Fruit fly (Drosophila melanogaster): ENCODE results near the gene Cnot4.

Gene Cnot4

dm6 chr2L:10426534-10427048, 30.1 kb downstream of the Cnot4 start, which contains the start of the genes SmB and KdelR:
SmB (minus strand) TSS chr2L:10426627.
KdelR (plus strand) TSS chr2L:10426887.
- no peak for TF ChIP-seq ovo (GFP tag; optimal IDR thresholded peaks at IDR 0.05)
- no peak for TF ChIP-seq toe (GFP tag; optimal IDR thresholded peaks at IDR 0.05)
- TF ChIP-seq bab1 (GFP tag; optimal IDR thresholded peaks at IDR 0.05) = peak; percentile 34
- TF ChIP-seq CG12768 (GFP tag; optimal IDR thresholded peaks at IDR 0.05) = no peak
- TF ChIP-seq tj (GFP tag; optimal IDR thresholded peaks at IDR 0.05) = peak; percentile 97
- TF ChIP-seq CG11617 (GFP tag; optimal IDR thresholded peaks at IDR 0.05) = peak; percentile 65
- TF ChIP-seq Mnt (GFP tag; optimal IDR thresholded peaks at IDR 0.05) = peak; percentile 89
- TF ChIP-seq Crg-1 (GFP tag; optimal IDR thresholded peaks at IDR 0.05) = peak; percentile 54
- TF ChIP-seq cic (GFP tag; optimal IDR thresholded peaks at IDR 0.05) = peak; percentile 26
- TF ChIP-seq CG7101 (tag; optimal IDR thresholded peaks at IDR 0.05) = peak; percentile 63
- no peak for TF ChIP-seq Hr96 (GFP tag; optimal IDR thresholded peaks at IDR 0.05)
- no peak for TF ChIP-seq pad (GFP tag; optimal IDR thresholded peaks at IDR 0.05)
- no peak for TF ChIP-seq Clk (GFP tag; optimal IDR thresholded peaks at IDR 0.05)
- TF ChIP-seq cnc (optimal IDR thresholded peaks at IDR 0.05) = peak in 1 of 2 experiments; percentile 2
- no peak for TF ChIP-seq CG33017 (tag; optimal IDR thresholded peaks at IDR 0.05)
- TF ChIP-seq CG7045 (GFP tag; optimal IDR thresholded peaks at IDR 0.05) = no peak
- no peak for TF ChIP-seq kay (GFP tag; ENCODE audit: borderline replicate concordance)
- TF ChIP-seq CG14711 (tag; optimal IDR thresholded peaks at IDR 0.05) = peak; percentile 65
- no peak for TF ChIP-seq CG5204 (GFP tag; optimal IDR thresholded peaks at IDR 0.05)
- no peak for TF ChIP-seq CG1620 (GFP tag; optimal IDR thresholded peaks at IDR 0.05)

- TF ChIP-seq CG7045 (GFP tag; optimal IDR thresholded peaks at IDR 0.05) (peak; percentile 10), tj (GFP tag; optimal IDR thresholded peaks at IDR 0.05) (peak; percentile 1), CG14711 (tag; optimal IDR thresholded peaks at IDR 0.05) (peak; percentile 59), CG11617 (GFP tag; optimal IDR thresholded peaks at IDR 0.05) (peak; percentile 55), Clk (GFP tag; optimal IDR thresholded peaks at IDR 0.05) (no peak), Mnt (GFP tag; optimal IDR thresholded peaks at IDR 0.05) (peak; percentile 30), cnc (optimal IDR thresholded peaks at IDR 0.05) (no peak), CG1620 (GFP tag; optimal IDR thresholded peaks at IDR 0.05) (no peak), bab1 (GFP tag; optimal IDR thresholded peaks at IDR 0.05) (peak; percentile 51), ovo (GFP tag; optimal IDR thresholded peaks at IDR 0.05) (peak; percentile 10), cic (GFP tag; optimal IDR thresholded peaks at IDR 0.05) (peak; percentile 2), kay (GFP tag; ENCODE audit: borderline replicate concordance) (no peak), pad (GFP tag; optimal IDR thresholded peaks at IDR 0.05) (no peak), CG7101 (tag; optimal IDR thresholded peaks at IDR 0.05) (peak; percentile 55), Hr96 (GFP tag; optimal IDR thresholded peaks at IDR 0.05) (no peak), CG33017 (tag; optimal IDR thresholded peaks at IDR 0.05) (peak; percentile 66)
Measured at dm6 chr2L:10428528-10428927, 32.0 kb downstream of the Cnot4 start, which contains the start of gene CG5188. CG5188 (plus strand) TSS chr2L:10428829.

dm6 chr2L:10430802-10431476, 34.4 kb downstream of the Cnot4 start, which contains the start of the genes Bug22 and TfIIB:
Bug22 (minus strand) TSS chr2L:10430918.
TfIIB (plus strand) TSS chr2L:10431338.
- no peak for TF ChIP-seq Hr96 (GFP tag; optimal IDR thresholded peaks at IDR 0.05)
- peak; percentile 75 for TF ChIP-seq CG7101 (tag; optimal IDR thresholded peaks at IDR 0.05)
- peak; percentile 64 for TF ChIP-seq CG12768 (GFP tag; optimal IDR thresholded peaks at IDR 0.05)
- TF ChIP-seq Mnt (GFP tag; optimal IDR thresholded peaks at IDR 0.05) = peak; percentile 86
- peak; percentile 63 for TF ChIP-seq CG1620 (GFP tag; optimal IDR thresholded peaks at IDR 0.05)
- TF ChIP-seq Crg-1 (GFP tag; optimal IDR thresholded peaks at IDR 0.05) = peak; percentile 50
- no peak for TF ChIP-seq CG5204 (GFP tag; optimal IDR thresholded peaks at IDR 0.05)
- peak; percentile 40 for TF ChIP-seq tj (GFP tag; optimal IDR thresholded peaks at IDR 0.05)
- no peak for TF ChIP-seq cic (GFP tag; optimal IDR thresholded peaks at IDR 0.05)
- TF ChIP-seq Clk (GFP tag; optimal IDR thresholded peaks at IDR 0.05) = peak; percentile 24
- TF ChIP-seq kay (GFP tag; ENCODE audit: borderline replicate concordance) = no peak
- TF ChIP-seq CG7045 (GFP tag; optimal IDR thresholded peaks at IDR 0.05) = peak; percentile 66
- peak; percentile 2 for TF ChIP-seq bab1 (GFP tag; optimal IDR thresholded peaks at IDR 0.05)
- no peak for TF ChIP-seq cnc (optimal IDR thresholded peaks at IDR 0.05)
- TF ChIP-seq pad (GFP tag; optimal IDR thresholded peaks at IDR 0.05) = peak; percentile 42
- TF ChIP-seq toe (GFP tag; optimal IDR thresholded peaks at IDR 0.05) = no peak
- peak; percentile 30 for TF ChIP-seq ovo (GFP tag; optimal IDR thresholded peaks at IDR 0.05)
- TF ChIP-seq CG33017 (tag; optimal IDR thresholded peaks at IDR 0.05) = peak; percentile 53
- TF ChIP-seq CG11617 (GFP tag; optimal IDR thresholded peaks at IDR 0.05) = peak; percentile 83
- TF ChIP-seq CG14711 (tag; optimal IDR thresholded peaks at IDR 0.05) = peak; percentile 93

- TF ChIP-seq CG7101 (tag; optimal IDR thresholded peaks at IDR 0.05) (peak; percentile 35), toe (GFP tag; optimal IDR thresholded peaks at IDR 0.05) (no peak), CG14711 (tag; optimal IDR thresholded peaks at IDR 0.05) (peak; percentile 21)
Measured at dm6 chr2L:10435606-10436160, 39.2 kb downstream of the Cnot4 start, which contains the start of the genes TBC1D16 and holn1. TBC1D16 (minus strand) TSS chr2L:10435656. holn1 (plus strand) TSS chr2L:10435995.

- TF ChIP-seq CG5204 (GFP tag; optimal IDR thresholded peaks at IDR 0.05) (no peak), Crg-1 (GFP tag; optimal IDR thresholded peaks at IDR 0.05) (no peak), bab1 (GFP tag; optimal IDR thresholded peaks at IDR 0.05) (peak; percentile 71), CG14711 (tag; optimal IDR thresholded peaks at IDR 0.05) (peak; percentile 95)
Measured at dm6 chr2L:10437317-10437716, 40.8 kb downstream of the Cnot4 start, which contains the start of gene STUB1. STUB1 (plus strand) TSS chr2L:10437548.

All from whole organism, adult.